Fruit fly (Drosophila melanogaster) whole organism, embryonic: ENCODE results near the gene CG8300.

ENCODE experiments used
- Bteb2 ChIP-seq: fragments of 200-800 bp; sonication (Bioruptor generic); optimal IDR thresholded peaks from 2 replicates; lab custom pipeline; 2016; ENCODE audit warnings: missing biosample characterization, missing genetic modification characterization
- CG10543 ChIP-seq: fragments of 200-800 bp; sonication (Bioruptor generic); optimal IDR thresholded peaks from 3 replicates; lab custom pipeline; 2017; ENCODE audit warnings: missing biosample characterization, mild to moderate bottlenecking, missing genetic modification characterization, moderate library complexity
- CG11504 ChIP-seq: fragments of 200-800 bp; sonication (Bioruptor generic); optimal IDR thresholded peaks from 3 replicates; lab custom pipeline; 2019; ENCODE audit warnings: missing biosample characterization, mild to moderate bottlenecking, missing genetic modification characterization, moderate library complexity
- CG14050 ChIP-seq: fragments of 200-800 bp; sonication (Bioruptor generic); IDR thresholded peaks from 3 replicates; pipeline ENCODE4 v1.3.6; 2022; ENCODE audit warnings: missing biosample characterization, missing genetic modification characterization
- CG15479 ChIP-seq: fragments of 200-800 bp; sonication (Bioruptor generic); optimal IDR thresholded peaks from 3 replicates; lab custom pipeline; 2019; ENCODE audit warnings: missing biosample characterization, mild to moderate bottlenecking, missing genetic modification characterization, moderate library complexity
- CG1602 ChIP-seq: fragments of 200-800 bp; sonication (Bioruptor generic); optimal IDR thresholded peaks from 3 replicates; lab custom pipeline; 2016; ENCODE audit warnings: missing biosample characterization, missing genetic modification characterization
- CG1603 ChIP-seq: fragments of 200-800 bp; sonication (Bioruptor generic); optimal IDR thresholded peaks from 2 replicates; lab custom pipeline; 2019; ENCODE audit warnings: missing biosample characterization, mild to moderate bottlenecking, missing genetic modification characterization, moderate library complexity
- CG17361 ChIP-seq: fragments of 200-800 bp; sonication (Bioruptor generic); IDR thresholded peaks from 3 replicates; pipeline ENCODE4 v1.3.6; 2022; ENCODE audit warnings: missing biosample characterization, missing genetic modification characterization
- CG1792 ChIP-seq: fragments of 200-800 bp; sonication (Bioruptor generic); optimal IDR thresholded peaks from 2 replicates; lab custom pipeline; 2016; ENCODE audit warnings: missing biosample characterization, missing genetic modification characterization
- CG3065 ChIP-seq: fragments of 200-800 bp; sonication (Bioruptor generic); optimal IDR thresholded peaks from 2 replicates; lab custom pipeline; 2016; ENCODE audit warnings: missing biosample characterization, missing genetic modification characterization
- CG31388 ChIP-seq: fragments of 200-800 bp; sonication (Bioruptor generic); optimal IDR thresholded peaks from 2 replicates; lab custom pipeline; 2016; ENCODE audit warnings: missing biosample characterization, missing genetic modification characterization
- CG4360 ChIP-seq: fragments of 200-800 bp; sonication (Bioruptor generic); IDR thresholded peaks from 2 replicates; pipeline ENCODE4 v1.3.6; 2022; ENCODE audit warnings: missing biosample characterization, missing genetic modification characterization
- CG5953 ChIP-seq: fragments of 200-800 bp; sonication (Bioruptor generic); IDR thresholded peaks from 2 replicates; pipeline ENCODE4 v1.3.6; 2022; ENCODE audit warnings: missing biosample characterization, missing genetic modification characterization
- CG6689 ChIP-seq: fragments of 200-800 bp; sonication (Bioruptor generic); IDR thresholded peaks from 2 replicates; pipeline ENCODE4 v1.3.6; 2022; ENCODE audit warnings: missing biosample characterization, missing genetic modification characterization
- CG7987 ChIP-seq: fragments of 200-800 bp; sonication (Bioruptor generic); optimal IDR thresholded peaks from 2 replicates; lab custom pipeline; 2018; ENCODE audit warnings: missing biosample characterization, mild to moderate bottlenecking, missing genetic modification characterization, moderate library complexity
- CG8281 ChIP-seq: fragments of 200-800 bp; sonication (Bioruptor generic); optimal IDR thresholded peaks from 2 replicates; lab custom pipeline; 2018; ENCODE audit warnings: missing biosample characterization, mild to moderate bottlenecking, missing genetic modification characterization, moderate library complexity
- CG8359 ChIP-seq: fragments of 200-800 bp; sonication (Bioruptor generic); optimal IDR thresholded peaks from 2 replicates; lab custom pipeline; 2017; ENCODE audit warnings: missing biosample characterization, mild to moderate bottlenecking, missing genetic modification characterization, borderline replicate concordance
- D19B ChIP-seq: fragments of 200-800 bp; sonication (Bioruptor generic); optimal IDR thresholded peaks from 2 replicates; lab custom pipeline; 2017; ENCODE audit warnings: missing biosample characterization, mild to moderate bottlenecking, missing genetic modification characterization
- Dfd ChIP-seq, 2 experiments: fragments of >200 bp; optimal IDR thresholded peaks; 2 replicates each; lab custom pipeline; 2017; ENCODE audit warnings: missing biosample characterization in 2 of 2, missing genetic modification characterization in 2 of 2
- HHEX ChIP-seq: fragments of 200-800 bp; sonication (Bioruptor generic); optimal IDR thresholded peaks from 3 replicates; lab custom pipeline; 2017; ENCODE audit warnings: missing biosample characterization, mild to moderate bottlenecking, missing genetic modification characterization, missing genetic modification reagents
- HLH4C ChIP-seq: fragments of 200-800 bp; sonication (Bioruptor generic); IDR thresholded peaks from 3 replicates; pipeline ENCODE4 v1.3.6; 2022; ENCODE audit warnings: missing biosample characterization, missing genetic modification characterization; ENCODE audit not compliant: partially characterized antibody
- Hey ChIP-seq: fragments of 200-800 bp; sonication (Bioruptor generic); optimal IDR thresholded peaks from 3 replicates; lab custom pipeline; 2018; ENCODE audit warnings: missing biosample characterization, mild to moderate bottlenecking, missing genetic modification characterization
- Mad ChIP-seq: fragments of 200-800 bp; sonication (Bioruptor generic); optimal IDR thresholded peaks from 2 replicates; lab custom pipeline; 2016; ENCODE audit warnings: missing biosample characterization, missing genetic modification characterization
- Meics ChIP-seq: fragments of 200-800 bp; sonication (Bioruptor generic); optimal IDR thresholded peaks from 2 replicates; lab custom pipeline; 2017; ENCODE audit warnings: missing biosample characterization, mild to moderate bottlenecking, missing genetic modification characterization
- NC2β ChIP-seq: fragments of 200-800 bp; sonication (Bioruptor generic); optimal IDR thresholded peaks from 2 replicates; lab custom pipeline; 2016; ENCODE audit warnings: missing biosample characterization, missing genetic modification characterization
- Nf-YC ChIP-seq: fragments of 200-800 bp; optimal IDR thresholded peaks from 3 replicates; lab custom pipeline; 2019; ENCODE audit warnings: missing biosample characterization, mild to moderate bottlenecking, missing genetic modification characterization, moderate library complexity
- Oli ChIP-seq: fragments of 200-800 bp; sonication (Bioruptor generic); optimal IDR thresholded peaks from 2 replicates; lab custom pipeline; 2018; ENCODE audit warnings: missing biosample characterization, mild to moderate bottlenecking, missing genetic modification characterization, moderate library complexity
- Sox100B ChIP-seq: fragments of 200-800 bp; sonication (Bioruptor generic); optimal IDR thresholded peaks from 3 replicates; lab custom pipeline; 2018; ENCODE audit warnings: missing biosample characterization, mild to moderate bottlenecking, missing genetic modification characterization
- TFAM ChIP-seq: fragments of 200-800 bp; sonication (Bioruptor generic); optimal IDR thresholded peaks from 2 replicates; lab custom pipeline; 2017; ENCODE audit warnings: missing biosample characterization, missing genetic modification characterization, inconsistent platforms
- Taf1 ChIP-seq: fragments of 200-800 bp; sonication (Bioruptor generic); IDR thresholded peaks from 2 replicates; pipeline ENCODE4 v1.3.6; 2022; ENCODE audit warnings: missing biosample characterization, missing genetic modification characterization
- ara ChIP-seq: fragments of 200-800 bp; sonication (Bioruptor generic); IDR thresholded peaks from 2 replicates; pipeline ENCODE4 v1.3.6; 2022; ENCODE audit warnings: missing biosample characterization, missing genetic modification characterization
- crol ChIP-seq: fragments of 200-800 bp; sonication (Bioruptor generic); IDR thresholded peaks from 2 replicates; pipeline ENCODE4 v1.3.6; 2022; ENCODE audit warnings: missing biosample characterization, missing genetic modification characterization
- eyg ChIP-seq: fragments of 200-800 bp; sonication (Bioruptor generic); optimal IDR thresholded peaks from 3 replicates; lab custom pipeline; 2016; ENCODE audit warnings: missing biosample characterization, missing genetic modification characterization
- grau ChIP-seq: fragments of 200-800 bp; optimal IDR thresholded peaks from 3 replicates; lab custom pipeline; 2019; ENCODE audit warnings: missing biosample characterization, mild to moderate bottlenecking, missing genetic modification characterization, moderate library complexity
- ind ChIP-seq: fragments of 200-800 bp; sonication (Bioruptor generic); optimal IDR thresholded peaks from 3 replicates; lab custom pipeline; 2016; ENCODE audit warnings: missing biosample characterization, missing genetic modification characterization
- kni ChIP-seq: fragments of 200-800 bp; sonication (Bioruptor generic); optimal IDR thresholded peaks from 3 replicates; lab custom pipeline; 2017; ENCODE audit warnings: mild to moderate bottlenecking, missing biosample characterization, missing genetic modification reagents, missing genetic modification characterization
- nerfin-2 ChIP-seq: fragments of 200-800 bp; sonication (Bioruptor generic); IDR thresholded peaks from 2 replicates; pipeline ENCODE4 v1.3.6; 2022; ENCODE audit warnings: missing biosample characterization, missing genetic modification characterization; ENCODE audit not compliant: partially characterized antibody
- odd ChIP-seq: fragments of 200-800 bp; sonication (Bioruptor generic); optimal IDR thresholded peaks from 2 replicates; lab custom pipeline; 2017; ENCODE audit warnings: missing biosample characterization, mild to moderate bottlenecking, missing genetic modification characterization
- pho ChIP-seq: fragments of 200-800 bp; sonication (Bioruptor generic); optimal IDR thresholded peaks from 2 replicates; lab custom pipeline; 2016; ENCODE audit warnings: missing biosample characterization, missing genetic modification characterization
- pzg ChIP-seq: fragments of 200-800 bp; sonication (Bioruptor generic); optimal IDR thresholded peaks from 3 replicates; lab custom pipeline; 2018; ENCODE audit warnings: missing biosample characterization, mild to moderate bottlenecking, missing genetic modification characterization, moderate library complexity
- salm ChIP-seq: fragments of 200-800 bp; sonication (Bioruptor generic); optimal IDR thresholded peaks from 2 replicates; lab custom pipeline; 2018; ENCODE audit warnings: missing biosample characterization, mild to moderate bottlenecking, missing genetic modification characterization
- scrt ChIP-seq: fragments of 200-800 bp; sonication (Bioruptor generic); optimal IDR thresholded peaks from 2 replicates; lab custom pipeline; 2018; ENCODE audit warnings: missing biosample characterization, mild to moderate bottlenecking, missing genetic modification characterization, moderate library complexity
- sens ChIP-seq: fragments of 200-800 bp; sonication (Bioruptor generic); peaks from one replicate; lab custom pipeline; 2016; ENCODE audit warnings: missing biosample characterization, missing genetic modification characterization
- seq ChIP-seq: fragments of 200-800 bp; sonication (Bioruptor generic); IDR thresholded peaks from 2 replicates; pipeline ENCODE4 v1.3.6; 2022; ENCODE audit warnings: missing biosample characterization, missing genetic modification characterization
- slp2 ChIP-seq: fragments of 200-800 bp; sonication (Bioruptor generic); optimal IDR thresholded peaks from 2 replicates; lab custom pipeline; 2016; ENCODE audit warnings: missing biosample characterization, missing genetic modification characterization
- sna ChIP-seq: fragments of 200-800 bp; sonication (Bioruptor generic); IDR thresholded peaks from 2 replicates; pipeline ENCODE4 v1.3.6; 2022; ENCODE audit warnings: missing biosample characterization, missing genetic modification characterization; ENCODE audit not compliant: partially characterized antibody
- sug ChIP-seq: fragments of 200-800 bp; optimal IDR thresholded peaks from 2 replicates; lab custom pipeline; 2019; ENCODE audit warnings: missing biosample characterization, mild to moderate bottlenecking, missing genetic modification characterization, moderate library complexity
- tap ChIP-seq: fragments of 200-800 bp; optimal IDR thresholded peaks from 3 replicates; lab custom pipeline; 2019; ENCODE audit warnings: missing biosample characterization, mild to moderate bottlenecking, missing genetic modification characterization, moderate library complexity
- tll ChIP-seq, 2 experiments: fragments of 200-800 bp in 1 of 2; fragments of >200 bp in 1 of 2; sonication (Bioruptor generic) in 1 of 2; optimal IDR thresholded peaks; 2 replicates each; lab custom pipeline; 2017 to 2019; ENCODE audit warnings: missing biosample characterization in 2 of 2, missing genetic modification characterization in 2 of 2, mild to moderate bottlenecking in 1 of 2, moderate library complexity in 1 of 2

Gene CG8300

dm6 chrX:7101302-7102012, 3.2 kb upstream of the CG8300 start (continued):
- peak; percentile 86; the same call in 1 of the 2 replicates for TF ChIP-seq seq (GFP tag; lab: Robert Waterston, UW)
- peak; percentile 69 for TF ChIP-seq CG1603 (tag; lab: Kevin White, UChicago)
- peak; percentile 95 for TF ChIP-seq sens
- TF ChIP-seq HHEX (GFP tag; lab: Kevin White, UChicago): peak; percentile 70
- TF ChIP-seq CG6689 (GFP tag; lab: Robert Waterston, UW): peak; percentile 84
- TF ChIP-seq Sox100B: peak; percentile 85
- peak; percentile 66 for TF ChIP-seq scrt (GFP tag; lab: Kevin White, UChicago)
- no peak for TF ChIP-seq eyg (GFP tag; lab: Kevin White, UChicago)
- peak; percentile 18 for TF ChIP-seq Hey (tag; lab: Kevin White, UChicago)
- TF ChIP-seq Nf-YC: peak; percentile 62
- peak; percentile 90 for TF ChIP-seq Bteb2
- no peak for TF ChIP-seq CG4360 (GFP tag; lab: Robert Waterston, UW)
- TF ChIP-seq CG8359 (GFP tag; lab: Kevin White, UChicago): peak; percentile 47
- no peak for TF ChIP-seq CG7987 (GFP tag; lab: Kevin White, UChicago)
- TF ChIP-seq Dfd (GFP tag; optimal IDR thresholded peaks at IDR 0.05; lab: Kevin White, UChicago): no peak
- TF ChIP-seq ara (GFP tag; lab: Robert Waterston, UW): peak; percentile 65; the same call in 1 of the 2 replicates
- peak; percentile 72 for TF ChIP-seq sug (tag; lab: Kevin White, UChicago)
- peak; percentile 86 for TF ChIP-seq CG1602
- TF ChIP-seq tll (GFP tag; optimal IDR thresholded peaks at IDR 0.05; lab: Kevin White, UChicago): no peak
- peak; percentile 54 for TF ChIP-seq Taf1
- peak; percentile 65 for TF ChIP-seq D19B (GFP tag; lab: Kevin White, UChicago)
- no peak for TF ChIP-seq TFAM (GFP tag; lab: Kevin White, UChicago)
- no peak for TF ChIP-seq CG15479
- TF ChIP-seq CG11504 (tag; lab: Kevin White, UChicago): peak; percentile 86
- TF ChIP-seq CG17361 (GFP tag; lab: Robert Waterston, UW): peak; percentile 88
- peak; percentile 90 for TF ChIP-seq Oli (tag; lab: Kevin White, UChicago)
- TF ChIP-seq CG10543 (GFP tag; lab: Kevin White, UChicago): peak; percentile 73
- no peak for TF ChIP-seq nerfin-2 (GFP tag; lab: Robert Waterston, UW)
- peak; percentile 84 for TF ChIP-seq odd (GFP tag; lab: Kevin White, UChicago)
- TF ChIP-seq salm: peak; percentile 81
- peak; percentile 74 for TF ChIP-seq Mad (GFP tag; lab: Kevin White, UChicago)
- TF ChIP-seq pho: peak; percentile 88
- peak; percentile 80 for TF ChIP-seq NC2β
- no peak for TF ChIP-seq kni (GFP tag; lab: Kevin White, UChicago)
- peak; percentile 72 for TF ChIP-seq tap
- peak; percentile 44; the same call in 1 of the 2 replicates for TF ChIP-seq CG5953
- TF ChIP-seq Meics (GFP tag; lab: Kevin White, UChicago): peak; percentile 81
- TF ChIP-seq CG3065: peak; percentile 57
- TF ChIP-seq HLH4C: no peak
- TF ChIP-seq pzg (GFP tag; lab: Kevin White, UChicago): no peak
- TF ChIP-seq crol: peak; percentile 89
- peak; percentile 20 for TF ChIP-seq CG8281 (tag; lab: Kevin White, UChicago)
- no peak for TF ChIP-seq CG1792 (GFP tag; lab: Kevin White, UChicago)
- TF ChIP-seq ind (GFP tag; lab: Kevin White, UChicago): peak; percentile 74
- TF ChIP-seq sna (GFP tag; lab: Robert Waterston, UW): no peak
- no peak for TF ChIP-seq CG31388
- TF ChIP-seq CG14050 (GFP tag; lab: Robert Waterston, UW): peak; percentile 75
- peak; percentile 49 for TF ChIP-seq slp2 (GFP tag; lab: Kevin White, UChicago)
- TF ChIP-seq grau (tag; lab: Kevin White, UChicago): peak; percentile 92
